Worm (Caenorhabditis elegans) whole organism, L3 larva: ENCODE results near the gene F17E9.2.

Experiments used
- ceh-82 ChIP-seq: fragments of 150-350 bp; optimal IDR thresholded peaks from 2 replicates; lab custom pipeline; 2014; ENCODE audit warnings: missing biosample characterization, missing genetic modification characterization
- nfya-1 ChIP-seq: sonication (generic microtip); optimal IDR thresholded peaks from 2 replicates; lab custom pipeline; 2017; ENCODE audit warnings: missing genetic modification characterization, mild to moderate bottlenecking, missing compliant biosample characterization, antibody characterized with exemption, moderate library complexity; ENCODE audit not compliant: insufficient read depth
- nhr-237 ChIP-seq: fragments of 150-350 bp; optimal IDR thresholded peaks from 2 replicates; lab custom pipeline; 2014; ENCODE audit warnings: missing biosample characterization, missing genetic modification characterization
- skn-1 ChIP-seq: fragments of 150-350 bp; optimal IDR thresholded peaks from 2 replicates; lab custom pipeline; 2014; ENCODE audit warnings: missing biosample characterization, missing genetic modification characterization
- ztf-11 ChIP-seq: fragments of 150-350 bp; optimal IDR thresholded peaks from 2 replicates; lab custom pipeline; 2014; ENCODE audit warnings: missing biosample characterization, missing genetic modification characterization

DNA sequence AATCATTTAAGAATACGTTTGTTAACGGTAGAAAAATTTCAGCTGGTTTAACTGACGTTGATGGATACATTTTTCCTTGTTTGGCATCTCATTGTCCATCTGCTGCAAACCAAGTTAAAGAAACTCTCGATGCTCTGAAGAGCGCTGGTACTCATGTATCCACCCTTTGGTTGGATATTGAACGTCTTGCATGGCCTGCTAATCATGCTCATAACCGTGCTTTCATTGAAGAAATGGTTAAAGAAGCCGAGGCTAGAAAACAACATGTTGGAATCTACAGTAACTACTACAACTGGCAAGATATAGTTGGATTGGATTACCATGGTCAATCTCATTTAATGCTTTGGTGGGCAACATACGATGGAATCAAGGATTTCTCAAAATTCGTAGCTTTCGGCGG lies 22.7 kb upstream of the F17E9.2 start:
- TF ChIP-seq skn-1 (no peak), nhr-237 (tag; lab: Kevin White, UChicago) (no peak), ceh-82 (tag; lab: Kevin White, UChicago) (no peak), ztf-11 (tag; lab: Kevin White, UChicago) (no peak), nfya-1 (tag; lab: Kevin White, UChicago) (no peak)
